Fruit fly (Drosophila melanogaster) whole organism, embryonic: Measurements from ENCODE around the gene Ccn.

Experiments
- BEAF-32 ChIP-seq: fragments of 200-800 bp; sonication (Bioruptor generic); optimal IDR thresholded peaks from 3 replicates; lab custom pipeline; 2017; ENCODE audit warnings: missing biosample characterization, missing genetic modification characterization, mild to moderate bottlenecking, moderate library complexity, missing genetic modification reagents
- CG10462 ChIP-seq: fragments of 200-800 bp; sonication (Bioruptor generic); optimal IDR thresholded peaks from 2 replicates; lab custom pipeline; 2016; ENCODE audit warnings: missing biosample characterization, missing genetic modification characterization
- CG12744 ChIP-seq: fragments of 200-800 bp; sonication (Bioruptor generic); optimal IDR thresholded peaks from 2 replicates; lab custom pipeline; 2016; ENCODE audit warnings: missing biosample characterization, missing genetic modification characterization
- CG14710 ChIP-seq: fragments of 200-800 bp; sonication (Bioruptor generic); optimal IDR thresholded peaks from 3 replicates; lab custom pipeline; 2019; ENCODE audit warnings: missing biosample characterization, mild to moderate bottlenecking, missing genetic modification characterization, moderate library complexity
- CG14965 ChIP-seq: fragments of 200-800 bp; sonication (Bioruptor generic); optimal IDR thresholded peaks from 2 replicates; lab custom pipeline; 2016; ENCODE audit warnings: missing biosample characterization, missing genetic modification characterization, borderline replicate concordance
- CG16779 ChIP-seq: fragments of 200-800 bp; sonication (Bioruptor generic); IDR thresholded peaks from 2 replicates; pipeline ENCODE4 v1.3.6; 2022; ENCODE audit warnings: missing biosample characterization, missing genetic modification characterization
- CG16815 ChIP-seq: fragments of 200-800 bp; sonication (Bioruptor generic); optimal IDR thresholded peaks from 3 replicates; lab custom pipeline; 2017; ENCODE audit warnings: missing biosample characterization, mild to moderate bottlenecking, missing genetic modification characterization
- CG18476 ChIP-seq: fragments of 200-800 bp; sonication (Bioruptor generic); optimal IDR thresholded peaks from 2 replicates; lab custom pipeline; 2016; ENCODE audit warnings: missing biosample characterization, mild to moderate bottlenecking, missing genetic modification characterization
- CG2202 ChIP-seq: fragments of 200-800 bp; sonication (Bioruptor generic); optimal IDR thresholded peaks from 2 replicates; lab custom pipeline; 2018; ENCODE audit warnings: missing biosample characterization, mild to moderate bottlenecking, missing genetic modification characterization
- CG32772 ChIP-seq: fragments of 200-800 bp; sonication (Bioruptor generic); IDR thresholded peaks from 2 replicates; pipeline ENCODE4 v1.3.6; 2022; ENCODE audit warnings: missing biosample characterization, missing genetic modification characterization
- CG4617 ChIP-seq: fragments of 200-800 bp; sonication (Bioruptor generic); optimal IDR thresholded peaks from 3 replicates; lab custom pipeline; 2016; ENCODE audit warnings: missing biosample characterization, missing genetic modification characterization, borderline replicate concordance
- CG4820 ChIP-seq: fragments of 200-800 bp; sonication (Bioruptor generic); optimal IDR thresholded peaks from 3 replicates; lab custom pipeline; 2016; ENCODE audit warnings: missing biosample characterization, missing genetic modification characterization
- CG9437 ChIP-seq: fragments of 200-800 bp; sonication (Bioruptor generic); optimal IDR thresholded peaks from 2 replicates; lab custom pipeline; 2018; ENCODE audit warnings: missing biosample characterization, mild to moderate bottlenecking, missing genetic modification characterization
- Chrac-16 ChIP-seq: fragments of 200-800 bp; sonication (Bioruptor generic); optimal IDR thresholded peaks from 3 replicates; lab custom pipeline; 2016; ENCODE audit warnings: missing biosample characterization, missing genetic modification characterization
- Ets65A ChIP-seq: fragments of 200-800 bp; sonication (Bioruptor generic); peaks from one replicate; lab custom pipeline; 2016; ENCODE audit warnings: missing biosample characterization, missing genetic modification characterization
- Fer3 ChIP-seq: fragments of 200-800 bp; sonication (Bioruptor generic); optimal IDR thresholded peaks from 2 replicates; lab custom pipeline; 2018; ENCODE audit warnings: missing biosample characterization, mild to moderate bottlenecking, missing genetic modification characterization, moderate library complexity
- MESR4 ChIP-seq: fragments of 200-800 bp; sonication (Bioruptor generic); optimal IDR thresholded peaks from 2 replicates; lab custom pipeline; 2018; ENCODE audit warnings: missing biosample characterization, mild to moderate bottlenecking, missing genetic modification characterization, moderate library complexity
- Mad ChIP-seq: fragments of 200-800 bp; sonication (Bioruptor generic); optimal IDR thresholded peaks from 2 replicates; lab custom pipeline; 2016; ENCODE audit warnings: missing biosample characterization, missing genetic modification characterization
- NC2α ChIP-seq: fragments of 200-800 bp; sonication (Bioruptor generic); optimal IDR thresholded peaks from 2 replicates; lab custom pipeline; 2016; ENCODE audit warnings: missing biosample characterization, missing genetic modification characterization
- ci ChIP-seq: fragments of 200-800 bp; sonication (Bioruptor generic); IDR thresholded peaks from 3 replicates; pipeline ENCODE4 v1.3.6; 2022; ENCODE audit warnings: missing biosample characterization, missing genetic modification characterization
- dysf ChIP-seq: fragments of 200-800 bp; sonication (Bioruptor generic); IDR thresholded peaks from 3 replicates; pipeline ENCODE4 v1.3.6; 2022; ENCODE audit warnings: missing biosample characterization, missing genetic modification characterization
- ewg ChIP-seq: fragments of 200-800 bp; sonication (Bioruptor generic); optimal IDR thresholded peaks from 3 replicates; lab custom pipeline; 2017; ENCODE audit warnings: mild to moderate bottlenecking, missing biosample characterization, missing genetic modification reagents, missing genetic modification characterization
- fd96Cb ChIP-seq: fragments of 200-800 bp; sonication (Bioruptor generic); optimal IDR thresholded peaks from 2 replicates; lab custom pipeline; 2018; ENCODE audit warnings: missing biosample characterization, mild to moderate bottlenecking, missing genetic modification characterization, moderate library complexity
- gsb ChIP-seq: fragments of 200-800 bp; sonication (Bioruptor generic); IDR thresholded peaks from 2 replicates; pipeline ENCODE4 v1.3.6; 2022; ENCODE audit warnings: missing biosample characterization, missing genetic modification characterization
- inv ChIP-seq: fragments of 200-800 bp; sonication (Bioruptor generic); IDR thresholded peaks from 2 replicates; pipeline ENCODE4 v1.3.6; 2022; ENCODE audit warnings: missing biosample characterization, missing genetic modification characterization; ENCODE audit not compliant: partially characterized antibody
- mam ChIP-seq: fragments of 200-800 bp; sonication (Bioruptor generic); optimal IDR thresholded peaks from 3 replicates; lab custom pipeline; 2016; ENCODE audit warnings: missing biosample characterization, missing genetic modification characterization
- nmo ChIP-seq: fragments of 200-800 bp; sonication (Bioruptor generic); optimal IDR thresholded peaks from 2 replicates; lab custom pipeline; 2018; ENCODE audit warnings: missing biosample characterization, mild to moderate bottlenecking, missing genetic modification characterization, moderate library complexity
- p53 ChIP-seq: fragments of 200-800 bp; sonication (Bioruptor generic); optimal IDR thresholded peaks from 2 replicates; lab custom pipeline; 2016; ENCODE audit warnings: missing biosample characterization, missing genetic modification characterization
- pan ChIP-seq, 4 experiments: fragments of >200 bp in 3 of 4; fragments of 200-800 bp in 1 of 4; sonication (Bioruptor generic) in 1 of 4; optimal IDR thresholded peaks in 3 of 4; IDR thresholded peaks in 1 of 4; 2 replicates each; pipeline versions ENCODE4 v1.3.6 to Lab custom; 2017 to 2022; ENCODE audit warnings: missing biosample characterization in 2 of 4, missing genetic modification characterization in 2 of 4, mixed read lengths in 1 of 4
- phol ChIP-seq: fragments of 200-800 bp; sonication (Bioruptor generic); optimal IDR thresholded peaks from 3 replicates; lab custom pipeline; 2018; ENCODE audit warnings: missing biosample characterization, mild to moderate bottlenecking, missing genetic modification characterization, moderate library complexity
- scrt ChIP-seq: fragments of 200-800 bp; sonication (Bioruptor generic); optimal IDR thresholded peaks from 2 replicates; lab custom pipeline; 2018; ENCODE audit warnings: missing biosample characterization, mild to moderate bottlenecking, missing genetic modification characterization, moderate library complexity
- shn ChIP-seq: fragments of 200-800 bp; sonication (Bioruptor generic); optimal IDR thresholded peaks from 3 replicates; lab custom pipeline; 2016; ENCODE audit warnings: missing biosample characterization, missing genetic modification characterization
- sqz ChIP-seq: fragments of 200-800 bp; sonication (Bioruptor generic); optimal IDR thresholded peaks from 3 replicates; lab custom pipeline; 2018; ENCODE audit warnings: missing biosample characterization, mild to moderate bottlenecking, missing genetic modification characterization
- tap ChIP-seq: fragments of 200-800 bp; optimal IDR thresholded peaks from 3 replicates; lab custom pipeline; 2019; ENCODE audit warnings: missing biosample characterization, mild to moderate bottlenecking, missing genetic modification characterization, moderate library complexity
- wor ChIP-seq: fragments of 200-800 bp; sonication (Bioruptor generic); IDR thresholded peaks from 2 replicates; pipeline ENCODE4 v1.3.6; 2022; ENCODE audit warnings: missing biosample characterization, missing genetic modification characterization
- zen ChIP-seq: fragments of 200-800 bp; sonication (Bioruptor generic); optimal IDR thresholded peaks from 3 replicates; lab custom pipeline; 2018; ENCODE audit warnings: missing biosample characterization, mild to moderate bottlenecking, missing genetic modification characterization, moderate library complexity

The Ccn gene

DNA sequence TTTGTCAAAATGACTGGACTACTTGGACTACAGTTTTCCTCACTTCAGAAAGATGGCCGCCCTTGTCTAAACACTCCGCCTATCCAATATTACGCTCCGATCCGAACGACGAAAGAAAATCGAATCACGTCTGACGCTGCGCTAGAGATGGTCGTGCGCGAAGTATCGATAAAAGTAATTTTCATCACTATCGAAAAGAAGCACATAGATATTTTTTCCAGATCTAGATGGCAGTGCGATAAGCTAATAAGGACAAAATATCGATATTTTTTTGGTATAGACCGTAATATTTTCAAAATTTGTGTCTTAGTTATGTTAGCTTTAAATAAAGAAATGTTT is 44.9 kb upstream of the Ccn start, which contains the start of gene Pep (continued):
- TF ChIP-seq CG18476 (no peak), fd96Cb (tag; lab: Kevin White, UChicago) (no peak), NC2α (GFP tag; lab: Kevin White, UChicago) (peak; percentile 1), CG32772 (GFP tag; lab: Robert Waterston, UW) (no peak), CG10462 (GFP tag; lab: Kevin White, UChicago) (peak; percentile 66), CG16779 (no peak), gsb (no peak), ci (GFP tag; lab: Robert Waterston, UW) (no peak; the same call in 2 of the 3 replicates), inv (GFP tag; lab: Robert Waterston, UW) (peak; percentile 99), zen (tag; lab: Kevin White, UChicago) (peak; percentile 69), shn (peak; percentile 20), Chrac-16 (GFP tag; lab: Kevin White, UChicago) (peak; percentile 15), scrt (GFP tag; lab: Kevin White, UChicago) (peak; percentile 24), mam (GFP tag; lab: Kevin White, UChicago) (peak; percentile 42), phol (peak; percentile 72), p53 (GFP tag; lab: Kevin White, UChicago) (no peak), Fer3 (tag; lab: Kevin White, UChicago) (peak; percentile 30), dysf (GFP tag; lab: Robert Waterston, UW) (no peak), Mad (GFP tag; lab: Kevin White, UChicago) (peak; percentile 34), nmo (peak; percentile 62), CG2202 (peak; percentile 31), CG9437 (GFP tag; lab: Kevin White, UChicago) (peak; percentile 49), CG12744 (GFP tag; lab: Kevin White, UChicago) (peak; percentile 21), CG14710 (tag; lab: Kevin White, UChicago) (peak; percentile 73), CG4617 (GFP tag; lab: Kevin White, UChicago) (peak; percentile 36), CG16815 (GFP tag; lab: Kevin White, UChicago) (no peak), ewg (GFP tag; lab: Kevin White, UChicago) (peak; percentile 72), BEAF-32 (GFP tag; lab: Kevin White, UChicago) (peak; percentile 99)
- TF ChIP-seq, all 482 proteins: peak for 192

DNA sequence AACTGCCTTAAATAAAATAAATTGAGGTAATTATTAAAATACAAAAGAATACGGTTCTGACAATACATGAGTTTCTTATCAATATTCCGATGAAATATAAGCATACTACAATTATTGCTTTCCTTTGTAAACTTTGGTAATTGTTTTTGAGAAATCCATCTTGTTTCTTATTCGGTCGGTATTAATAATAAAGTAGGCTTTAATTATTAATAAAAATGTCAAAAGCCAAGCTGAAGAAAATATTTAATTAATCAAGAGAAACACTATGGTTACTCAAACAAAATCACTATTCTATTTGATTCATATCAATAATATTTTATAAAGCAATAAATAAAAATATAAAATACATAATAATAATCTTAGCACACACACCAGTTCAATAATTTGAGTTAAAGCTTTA is 43.2 kb upstream of the Ccn start, which contains the start of gene CG43085:
Gene CG43085, minus strand, starts transcription at position 101 of the 400 bp plus-strand sequence.
- TF ChIP-seq wor (no peak), Chrac-16 (GFP tag; lab: Kevin White, UChicago) (no peak), CG4820 (GFP tag; lab: Kevin White, UChicago) (no peak), sqz (no peak), CG14965 (GFP tag; lab: Kevin White, UChicago) (no peak), pan (optimal IDR thresholded peaks at IDR 0.05; lab: Kevin White, UChicago) (no peak), pan (GFP tag; optimal IDR thresholded peaks at IDR 0.05 in 1 of 2, IDR thresholded peaks at IDR 0.05 in 1 of 2) (no peak), MESR4 (GFP tag; lab: Kevin White, UChicago) (no peak), scrt (GFP tag; lab: Kevin White, UChicago) (no peak)

DNA sequence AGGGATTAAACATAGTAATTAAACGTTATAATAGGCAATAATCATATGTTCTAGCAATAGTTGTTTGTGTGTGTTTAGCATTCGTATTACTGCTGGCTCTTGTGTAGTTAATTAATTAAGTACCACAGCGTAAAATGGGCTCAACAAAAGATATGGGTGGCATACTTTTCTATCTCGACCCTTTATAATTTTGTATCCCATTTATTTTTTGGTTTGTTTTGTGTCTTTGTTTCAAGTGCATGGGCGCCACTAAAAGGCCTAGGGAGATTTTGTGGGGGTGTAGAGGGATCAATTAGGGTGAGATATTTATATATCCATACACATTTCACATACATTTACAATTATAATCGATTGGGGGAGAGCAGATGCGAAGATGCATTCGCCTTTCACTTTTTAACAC is 42.3 kb upstream of the Ccn start:
- TF ChIP-seq tap (tag; lab: Kevin White, UChicago) (no peak), Ets65A (GFP tag; lab: Kevin White, UChicago) (peak; percentile 80)
